Fruit fly (Drosophila melanogaster) whole organism, prepupa: ENCODE measurements around the gene Tmep.

Experiments used
- Blimp-1 ChIP-seq: fragments of 200-800 bp; sonication (Bioruptor generic); optimal IDR thresholded peaks from 3 replicates; lab custom pipeline; 2017; ENCODE audit warnings: missing biosample characterization, missing genetic modification characterization, mild to moderate bottlenecking, moderate library complexity, missing genetic modification reagents
- CG10631 ChIP-seq: fragments of 200-800 bp; sonication (Bioruptor generic); optimal IDR thresholded peaks from 2 replicates; lab custom pipeline; 2016; ENCODE audit warnings: missing biosample characterization, missing genetic modification characterization
- CG10669 ChIP-seq: fragments of 200-800 bp; sonication (Bioruptor generic); optimal IDR thresholded peaks from 3 replicates; lab custom pipeline; 2018; ENCODE audit warnings: missing biosample characterization, mild to moderate bottlenecking, missing genetic modification characterization, moderate library complexity
- CG1621 ChIP-seq: fragments of 200-800 bp; sonication (Bioruptor generic); optimal IDR thresholded peaks from 3 replicates; lab custom pipeline; 2018; ENCODE audit warnings: missing biosample characterization, mild to moderate bottlenecking, missing genetic modification characterization
- CG16779 ChIP-seq: fragments of 200-800 bp; sonication (Bioruptor generic); optimal IDR thresholded peaks from 3 replicates; lab custom pipeline; 2017; ENCODE audit warnings: missing biosample characterization, mild to moderate bottlenecking, missing genetic modification characterization
- CG3032 ChIP-seq: fragments of 200-800 bp; optimal IDR thresholded peaks from 2 replicates; lab custom pipeline; 2019; ENCODE audit warnings: missing biosample characterization, mild to moderate bottlenecking, missing genetic modification characterization, moderate library complexity
- CG32006 ChIP-seq: fragments of 200-800 bp; sonication (Bioruptor generic); optimal IDR thresholded peaks from 3 replicates; lab custom pipeline; 2017; ENCODE audit warnings: missing biosample characterization, mild to moderate bottlenecking, missing genetic modification characterization
- CG34406 ChIP-seq: fragments of 200-800 bp; sonication (Bioruptor generic); optimal IDR thresholded peaks from 3 replicates; lab custom pipeline; 2016; ENCODE audit warnings: missing biosample characterization, missing genetic modification characterization
- CG3919 ChIP-seq: fragments of 200-800 bp; sonication (Bioruptor generic); optimal IDR thresholded peaks from 3 replicates; lab custom pipeline; 2016; ENCODE audit warnings: missing biosample characterization, missing genetic modification characterization
- CG4318 ChIP-seq: fragments of 200-800 bp; sonication (Bioruptor generic); optimal IDR thresholded peaks from 3 replicates; lab custom pipeline; 2017; ENCODE audit warnings: missing biosample characterization, mild to moderate bottlenecking, missing genetic modification characterization
- CG6163 ChIP-seq: fragments of 200-800 bp; sonication (Bioruptor generic); IDR thresholded peaks from 3 replicates; pipeline ENCODE4 v1.3.6; 2022; ENCODE audit warnings: missing biosample characterization, missing genetic modification characterization
- CG6276 ChIP-seq: fragments of 200-800 bp; sonication (Bioruptor generic); optimal IDR thresholded peaks from 2 replicates; lab custom pipeline; 2017; ENCODE audit warnings: missing biosample characterization, mild to moderate bottlenecking, missing genetic modification characterization
- CG6792 ChIP-seq: fragments of 200-800 bp; sonication (Bioruptor generic); optimal IDR thresholded peaks from 3 replicates; lab custom pipeline; 2016; ENCODE audit warnings: missing biosample characterization, missing genetic modification characterization
- CG6808 ChIP-seq: fragments of 200-800 bp; sonication (Bioruptor generic); optimal IDR thresholded peaks from 3 replicates; lab custom pipeline; 2017; ENCODE audit warnings: missing biosample characterization, missing genetic modification characterization, mild to moderate bottlenecking, moderate library complexity, missing genetic modification reagents
- CG6854 ChIP-seq: fragments of 200-800 bp; sonication (Bioruptor generic); optimal IDR thresholded peaks from 2 replicates; lab custom pipeline; 2017; ENCODE audit warnings: missing biosample characterization, mild to moderate bottlenecking, missing genetic modification characterization
- CG7368 ChIP-seq: fragments of 200-800 bp; sonication (Bioruptor generic); optimal IDR thresholded peaks from 3 replicates; lab custom pipeline; 2016; ENCODE audit warnings: missing biosample characterization, missing genetic modification characterization
- CG8119 ChIP-seq: fragments of 200-800 bp; sonication (Bioruptor generic); IDR thresholded peaks from 3 replicates; pipeline ENCODE4 v1.3.6; 2022; ENCODE audit warnings: missing biosample characterization, missing genetic modification characterization
- CG9139 ChIP-seq: fragments of 200-800 bp; sonication (Bioruptor generic); optimal IDR thresholded peaks from 3 replicates; lab custom pipeline; 2017; ENCODE audit warnings: missing biosample characterization, mild to moderate bottlenecking, missing genetic modification characterization
- Eip75B ChIP-seq: fragments of 200-800 bp; sonication (Bioruptor generic); optimal IDR thresholded peaks from 3 replicates; lab custom pipeline; 2016; ENCODE audit warnings: missing biosample characterization, missing genetic modification characterization
- Eip78C ChIP-seq: fragments of 200-800 bp; sonication (Bioruptor generic); peaks from one replicate; lab custom pipeline; 2016; ENCODE audit warnings: missing biosample characterization, missing genetic modification characterization
- Eip93F ChIP-seq: fragments of 200-800 bp; sonication (Bioruptor generic); optimal IDR thresholded peaks from 2 replicates; lab custom pipeline; 2016; ENCODE audit warnings: missing biosample characterization, mild to moderate bottlenecking, missing genetic modification characterization
- Ets96B ChIP-seq: fragments of 200-800 bp; optimal IDR thresholded peaks from 2 replicates; lab custom pipeline; 2019; ENCODE audit warnings: missing biosample characterization, mild to moderate bottlenecking, missing genetic modification characterization, moderate library complexity
- Hr39 ChIP-seq: fragments of 200-800 bp; sonication (Bioruptor generic); optimal IDR thresholded peaks from 2 replicates; lab custom pipeline; 2016; ENCODE audit warnings: missing biosample characterization, missing genetic modification characterization
- Hr4 ChIP-seq: fragments of 200-800 bp; sonication (Bioruptor generic); optimal IDR thresholded peaks from 3 replicates; lab custom pipeline; 2016; ENCODE audit warnings: missing biosample characterization, missing genetic modification characterization
- Lpt ChIP-seq: fragments of 200-800 bp; sonication (Bioruptor generic); optimal IDR thresholded peaks from 3 replicates; lab custom pipeline; 2016; ENCODE audit warnings: missing biosample characterization, missing genetic modification characterization
- OdsH ChIP-seq: fragments of 200-800 bp; sonication (Bioruptor generic); optimal IDR thresholded peaks from 3 replicates; lab custom pipeline; 2016; ENCODE audit warnings: missing biosample characterization, missing genetic modification characterization
- Smox ChIP-seq: fragments of 200-800 bp; sonication (Bioruptor generic); optimal IDR thresholded peaks from 3 replicates; lab custom pipeline; 2016; ENCODE audit warnings: missing biosample characterization, missing genetic modification characterization
- Sox102F ChIP-seq: fragments of 200-800 bp; sonication (Bioruptor generic); optimal IDR thresholded peaks from 2 replicates; lab custom pipeline; 2016; ENCODE audit warnings: missing biosample characterization, mild to moderate bottlenecking, missing genetic modification characterization
- Sox14 ChIP-seq: fragments of 200-800 bp; sonication (Bioruptor generic); optimal IDR thresholded peaks from 3 replicates; lab custom pipeline; 2016; ENCODE audit warnings: missing biosample characterization, missing genetic modification characterization
- Sox15 ChIP-seq: fragments of 200-800 bp; sonication (Bioruptor generic); optimal IDR thresholded peaks from 3 replicates; lab custom pipeline; 2016; ENCODE audit warnings: missing biosample characterization, missing genetic modification characterization
- achi ChIP-seq: fragments of 200-800 bp; sonication (Bioruptor generic); optimal IDR thresholded peaks from 3 replicates; lab custom pipeline; 2016; ENCODE audit warnings: missing biosample characterization, missing genetic modification characterization
- cyc ChIP-seq: fragments of 200-800 bp; sonication (Bioruptor generic); optimal IDR thresholded peaks from 3 replicates; lab custom pipeline; 2016; ENCODE audit warnings: missing biosample characterization, missing genetic modification characterization
- dac ChIP-seq: fragments of 200-800 bp; sonication (Bioruptor generic); optimal IDR thresholded peaks from 2 replicates; lab custom pipeline; 2017; ENCODE audit warnings: missing biosample characterization, mild to moderate bottlenecking, missing genetic modification characterization
- dsx ChIP-seq: fragments of 200-800 bp; optimal IDR thresholded peaks from 3 replicates; lab custom pipeline; 2019; ENCODE audit warnings: missing biosample characterization, mild to moderate bottlenecking, missing genetic modification characterization, moderate library complexity; ENCODE audit not compliant: poor library complexity, severe bottlenecking
- eg ChIP-seq: fragments of 200-800 bp; sonication (Bioruptor generic); IDR thresholded peaks from 3 replicates; pipeline ENCODE4 v1.3.6; 2022; ENCODE audit warnings: missing biosample characterization, missing genetic modification characterization
- fd59A ChIP-seq: fragments of 200-800 bp; sonication (Bioruptor generic); optimal IDR thresholded peaks from 2 replicates; lab custom pipeline; 2017; ENCODE audit warnings: missing biosample characterization, mild to moderate bottlenecking, missing genetic modification characterization, missing genetic modification reagents
- fd85E ChIP-seq: fragments of 200-800 bp; sonication (Bioruptor generic); optimal IDR thresholded peaks from 3 replicates; lab custom pipeline; 2016; ENCODE audit warnings: missing biosample characterization, missing genetic modification characterization
- fkh ChIP-seq: fragments of 200-800 bp; sonication (Bioruptor generic); optimal IDR thresholded peaks from 3 replicates; lab custom pipeline; 2017; ENCODE audit warnings: missing biosample characterization, mild to moderate bottlenecking, missing genetic modification characterization, moderate library complexity
- lz ChIP-seq: fragments of 200-800 bp; sonication (Bioruptor generic); optimal IDR thresholded peaks from 3 replicates; lab custom pipeline; 2016; ENCODE audit warnings: missing biosample characterization, missing genetic modification characterization
- net ChIP-seq: fragments of 200-800 bp; sonication (Bioruptor generic); optimal IDR thresholded peaks from 3 replicates; lab custom pipeline; 2016; ENCODE audit warnings: missing biosample characterization, missing genetic modification characterization
- pdm3 ChIP-seq: fragments of 200-800 bp; sonication (Bioruptor generic); optimal IDR thresholded peaks from 3 replicates; lab custom pipeline; 2016; ENCODE audit warnings: missing biosample characterization, missing genetic modification characterization
- salr ChIP-seq, 2 experiments: fragments of 200-800 bp; sonication (Bioruptor generic); optimal IDR thresholded peaks; 3 replicates each; lab custom pipeline; 2016 to 2018; ENCODE audit warnings: missing biosample characterization in 2 of 2, missing genetic modification characterization in 2 of 2, mild to moderate bottlenecking in 1 of 2
- svp ChIP-seq: fragments of 200-800 bp; sonication (Bioruptor generic); peaks from one replicate; lab custom pipeline; 2016; ENCODE audit warnings: missing biosample characterization, missing genetic modification characterization
- vri ChIP-seq: fragments of 200-800 bp; sonication (Bioruptor generic); optimal IDR thresholded peaks from 3 replicates; lab custom pipeline; 2016; ENCODE audit warnings: missing biosample characterization, mild to moderate bottlenecking, missing genetic modification characterization

Tmep gene

dm6 chr3L:1587140-1587849, 18.3 kb downstream of the Tmep start (continued):
- TF ChIP-seq pdm3 (GFP tag; lab: Kevin White, UChicago) = peak; percentile 90
- TF ChIP-seq CG4318 (GFP tag; lab: Kevin White, UChicago) = peak; percentile 36
- no peak for TF ChIP-seq fkh (GFP tag; lab: Kevin White, UChicago)
- peak; percentile 76 for TF ChIP-seq Smox (GFP tag; lab: Kevin White, UChicago)
- TF ChIP-seq Sox15 (GFP tag; lab: Kevin White, UChicago) = peak; percentile 90
- peak; percentile 82 for TF ChIP-seq Ets96B (tag; lab: Kevin White, UChicago)
- TF ChIP-seq achi (GFP tag; lab: Kevin White, UChicago) = peak; percentile 76
- TF ChIP-seq CG6808 (GFP tag; lab: Kevin White, UChicago) = peak; percentile 83
- peak; percentile 87 for TF ChIP-seq OdsH
- peak; percentile 86 for TF ChIP-seq cyc
- TF ChIP-seq CG10669 (GFP tag; lab: Kevin White, UChicago) = peak; percentile 85
- peak; percentile 96 for TF ChIP-seq svp (GFP tag; lab: Kevin White, UChicago)
- peak; percentile 75 for TF ChIP-seq CG32006
- TF ChIP-seq Sox102F (GFP tag; lab: Kevin White, UChicago) = peak; percentile 82
- peak; percentile 86 for TF ChIP-seq Eip75B
- TF ChIP-seq CG3032 (tag; lab: Kevin White, UChicago) = peak; percentile 84
- TF ChIP-seq CG10631 (GFP tag; lab: Kevin White, UChicago) = peak; percentile 82
- peak; percentile 76 for TF ChIP-seq eg (GFP tag; lab: Robert Waterston, UW)
- TF ChIP-seq Blimp-1 (GFP tag; lab: Kevin White, UChicago) = no peak
- peak; percentile 84 for TF ChIP-seq CG34406 (GFP tag; lab: Kevin White, UChicago)
- TF ChIP-seq CG1621 (tag; lab: Kevin White, UChicago) = peak; percentile 88

- TF ChIP-seq CG7368 (no peak), svp (GFP tag; lab: Kevin White, UChicago) (no peak), net (GFP tag; lab: Kevin White, UChicago) (no peak), Lpt (GFP tag; lab: Kevin White, UChicago) (no peak), CG6163 (GFP tag; lab: Robert Waterston, UW) (no peak), CG8119 (no peak), Blimp-1 (GFP tag; lab: Kevin White, UChicago) (no peak), Eip93F (no peak), lz (GFP tag; lab: Kevin White, UChicago) (no peak), eg (GFP tag; lab: Robert Waterston, UW) (no peak), Hr39 (GFP tag; lab: Kevin White, UChicago) (no peak), Eip78C (GFP tag; lab: Kevin White, UChicago) (no peak), CG9139 (no peak), dsx (GFP tag; lab: Kevin White, UChicago) (no peak), dac (GFP tag; lab: Kevin White, UChicago) (no peak), Eip75B (no peak), vri (GFP tag; lab: Kevin White, UChicago) (no peak), CG6276 (GFP tag; lab: Kevin White, UChicago) (no peak), CG3919 (GFP tag; lab: Kevin White, UChicago) (no peak), Sox14 (no peak)
Measured at dm6 chr3L:1590194-1590593, 21.2 kb downstream of the Tmep start.

- TF ChIP-seq fd85E (GFP tag; lab: Kevin White, UChicago) = peak; percentile 57
- TF ChIP-seq Hr39 (GFP tag; lab: Kevin White, UChicago) = no peak
- TF ChIP-seq CG6792 (GFP tag; lab: Kevin White, UChicago) = peak; percentile 84
- peak; percentile 70 for TF ChIP-seq OdsH
- TF ChIP-seq CG10631 (GFP tag; lab: Kevin White, UChicago) = no peak
- peak; percentile 94 for TF ChIP-seq Eip78C (GFP tag; lab: Kevin White, UChicago)
- peak; percentile 85 for TF ChIP-seq net (GFP tag; lab: Kevin White, UChicago)
- peak; percentile 87 for TF ChIP-seq CG1621 (tag; lab: Kevin White, UChicago)
- no peak for TF ChIP-seq Eip93F
- TF ChIP-seq CG8119 = peak; percentile 43; the same call in 1 of the 3 replicates
- peak; percentile 74 for TF ChIP-seq Blimp-1 (GFP tag; lab: Kevin White, UChicago)
- TF ChIP-seq CG7368 = peak; percentile 82
- peak; percentile 62 for TF ChIP-seq CG16779 (tag; lab: Kevin White, UChicago)
- TF ChIP-seq CG6854 (GFP tag; lab: Kevin White, UChicago) = peak; percentile 90
- peak; percentile 51 for TF ChIP-seq cyc
- TF ChIP-seq dac (GFP tag; lab: Kevin White, UChicago) = no peak
- TF ChIP-seq salr (GFP tag; optimal IDR thresholded peaks at IDR 0.05; lab: Kevin White, UChicago) = peak; percentile 29 to 80
- no peak for TF ChIP-seq CG4318 (GFP tag; lab: Kevin White, UChicago)
- no peak for TF ChIP-seq Sox15 (GFP tag; lab: Kevin White, UChicago)
- peak; percentile 83 for TF ChIP-seq CG3919 (GFP tag; lab: Kevin White, UChicago)
- peak; percentile 63 for TF ChIP-seq fd59A (GFP tag; lab: Kevin White, UChicago)
- TF ChIP-seq fkh (GFP tag; lab: Kevin White, UChicago) = peak; percentile 95
- no peak for TF ChIP-seq Hr4
Measured at dm6 chr3L:1591692-1592371, 22.9 kb downstream of the Tmep start.
